Worm (Caenorhabditis elegans) whole organism, late embryonic: Measurements from ENCODE around the gene hlh-33.

Experiments
- C08G9.2 ChIP-seq: sonication (generic microtip); optimal IDR thresholded peaks from 2 replicates; lab custom pipeline; 2016; ENCODE audit warnings: mild to moderate bottlenecking, missing genetic modification characterization, moderate library complexity, missing compliant biosample characterization
- C38D4.7 ChIP-seq: fragments of 200-800 bp; sonication (Bioruptor generic); optimal IDR thresholded peaks from 2 replicates; lab custom pipeline; 2018; ENCODE audit warnings: mild to moderate bottlenecking, missing genetic modification characterization, moderate library complexity, missing compliant biosample characterization
- F13H6.1 ChIP-seq: sonication (generic microtip); optimal IDR thresholded peaks from 2 replicates; lab custom pipeline; 2016; ENCODE audit warnings: missing genetic modification characterization, missing compliant biosample characterization
- K02D7.2 ChIP-seq: sonication (generic microtip); optimal IDR thresholded peaks from 2 replicates; lab custom pipeline; 2017; ENCODE audit warnings: mild to moderate bottlenecking, missing genetic modification characterization, missing compliant biosample characterization
- T23F11.4 ChIP-seq: fragments of 200-800 bp; sonication (Bioruptor generic); optimal IDR thresholded peaks from 2 replicates; lab custom pipeline; 2018; ENCODE audit warnings: mild to moderate bottlenecking, missing genetic modification characterization, missing compliant biosample characterization
- ahr-1 ChIP-seq: sonication (generic microtip); optimal IDR thresholded peaks from 2 replicates; lab custom pipeline; 2016; ENCODE audit warnings: missing genetic modification characterization, missing compliant biosample characterization
- ceh-18 ChIP-seq: sonication (generic microtip); optimal IDR thresholded peaks from 2 replicates; lab custom pipeline; 2016; ENCODE audit warnings: missing genetic modification characterization, missing compliant biosample characterization
- ceh-19 ChIP-seq: fragments of 200-800 bp; sonication (Bioruptor generic); optimal IDR thresholded peaks from 2 replicates; lab custom pipeline; 2018; ENCODE audit warnings: mild to moderate bottlenecking, missing genetic modification characterization, missing compliant biosample characterization
- ceh-2 ChIP-seq: sonication (generic microtip); optimal IDR thresholded peaks from 2 replicates; lab custom pipeline; 2016; ENCODE audit warnings: missing genotype, missing genetic modification characterization, missing compliant biosample characterization
- ceh-22 ChIP-seq: sonication (generic microtip); optimal IDR thresholded peaks from 2 replicates; lab custom pipeline; 2017; ENCODE audit warnings: missing biosample characterization, missing genetic modification characterization
- ceh-24 ChIP-seq: sonication (generic microtip); optimal IDR thresholded peaks from 2 replicates; lab custom pipeline; 2016; ENCODE audit warnings: mild to moderate bottlenecking, missing genetic modification characterization, missing compliant biosample characterization
- ceh-30 ChIP-seq: fragments of 150-350 bp; optimal IDR thresholded peaks from 2 replicates; lab custom pipeline; 2014; ENCODE audit warnings: missing biosample characterization, missing genetic modification characterization
- ceh-31 ChIP-seq: sonication (generic microtip); optimal IDR thresholded peaks from 2 replicates; lab custom pipeline; 2016; ENCODE audit warnings: missing genetic modification characterization, missing compliant biosample characterization
- ceh-45 ChIP-seq: fragments of 200-800 bp; sonication (Bioruptor generic); IDR thresholded peaks from 2 replicates; pipeline ENCODE4 v1.3.6; 2022; ENCODE audit warnings: missing genetic modification reagents, missing genetic modification characterization, missing compliant biosample characterization
- ceh-6 ChIP-seq: fragments of 200-800 bp; sonication (Bioruptor generic); optimal IDR thresholded peaks from 2 replicates; lab custom pipeline; 2018; ENCODE audit warnings: mild to moderate bottlenecking, missing genetic modification characterization, missing compliant biosample characterization
- ceh-9 ChIP-seq: sonication (generic microtip); optimal IDR thresholded peaks from 2 replicates; lab custom pipeline; 2016; ENCODE audit warnings: mild to moderate bottlenecking, missing genetic modification characterization, inconsistent platforms, missing compliant biosample characterization
- dve-1 ChIP-seq: sonication (generic microtip); optimal IDR thresholded peaks from 2 replicates; lab custom pipeline; 2017; ENCODE audit warnings: antibody characterized with exemption, mild to moderate bottlenecking, missing genetic modification characterization, missing compliant biosample characterization
- elt-2 ChIP-seq: sonication (generic microtip); optimal IDR thresholded peaks from 2 replicates; lab custom pipeline; 2016; ENCODE audit warnings: missing genetic modification reagents, missing genetic modification characterization, missing compliant biosample characterization
- ets-4 ChIP-seq: sonication (generic microtip); optimal IDR thresholded peaks from 2 replicates; lab custom pipeline; 2016; ENCODE audit warnings: missing genetic modification characterization, missing compliant biosample characterization
- eyg-1 ChIP-seq: sonication (generic microtip); optimal IDR thresholded peaks from 2 replicates; lab custom pipeline; 2016; ENCODE audit warnings: missing genotype, missing genetic modification characterization, missing compliant biosample characterization
- fkh-6 ChIP-seq: sonication (generic microtip); optimal IDR thresholded peaks from 2 replicates; lab custom pipeline; 2016; ENCODE audit warnings: missing genetic modification characterization, missing compliant biosample characterization
- gmeb-2 ChIP-seq: sonication (generic microtip); optimal IDR thresholded peaks from 2 replicates; lab custom pipeline; 2016; ENCODE audit warnings: missing genetic modification characterization, inconsistent platforms, missing compliant biosample characterization
- hlh-13 ChIP-seq: fragments of 200-800 bp; sonication (Bioruptor generic); optimal IDR thresholded peaks from 2 replicates; lab custom pipeline; 2018; ENCODE audit warnings: mild to moderate bottlenecking, missing genetic modification characterization, missing compliant biosample characterization
- hlh-15 ChIP-seq: sonication (generic microtip); optimal IDR thresholded peaks from 2 replicates; lab custom pipeline; 2016; ENCODE audit warnings: missing genetic modification characterization, missing compliant biosample characterization
- hlh-6 ChIP-seq: sonication (generic microtip); optimal IDR thresholded peaks from 2 replicates; lab custom pipeline; 2016; ENCODE audit warnings: missing genotype, missing genetic modification characterization, missing compliant biosample characterization
- lim-6 ChIP-seq: sonication (generic microtip); optimal IDR thresholded peaks from 2 replicates; lab custom pipeline; 2016; ENCODE audit warnings: missing genetic modification characterization, missing compliant biosample characterization
- mec-3 ChIP-seq: sonication (generic microtip); optimal IDR thresholded peaks from 2 replicates; lab custom pipeline; 2016; ENCODE audit warnings: borderline replicate concordance, missing genetic modification characterization, missing compliant biosample characterization
- nfya-1 ChIP-seq: sonication (generic microtip); optimal IDR thresholded peaks from 2 replicates; lab custom pipeline; 2017; ENCODE audit warnings: missing genetic modification characterization, mild to moderate bottlenecking, missing compliant biosample characterization, antibody characterized with exemption, moderate library complexity
- nhr-11 ChIP-seq: fragments of 150-350 bp; optimal IDR thresholded peaks from 2 replicates; lab custom pipeline; 2014; ENCODE audit warnings: missing biosample characterization, missing genetic modification characterization
- nhr-232 ChIP-seq: sonication (generic microtip); optimal IDR thresholded peaks from 2 replicates; lab custom pipeline; 2016; ENCODE audit warnings: missing genetic modification characterization, missing compliant biosample characterization
- npax-4 ChIP-seq: sonication (generic microtip); optimal IDR thresholded peaks from 2 replicates; lab custom pipeline; 2016; ENCODE audit warnings: missing genetic modification characterization, missing compliant biosample characterization
- pax-1 ChIP-seq: fragments of 150-350 bp; optimal IDR thresholded peaks from 2 replicates; lab custom pipeline; 2014; ENCODE audit warnings: missing biosample characterization, missing genetic modification characterization
- pha-2 ChIP-seq: sonication (generic microtip); optimal IDR thresholded peaks from 2 replicates; lab custom pipeline; 2017; ENCODE audit warnings: mild to moderate bottlenecking, missing genetic modification characterization, missing compliant biosample characterization
- pqm-1 ChIP-seq: sonication (generic microtip); optimal IDR thresholded peaks from 2 replicates; lab custom pipeline; 2016; ENCODE audit warnings: missing genetic modification characterization, missing compliant biosample characterization
- pros-1 ChIP-seq: fragments of 150-350 bp; optimal IDR thresholded peaks from 2 replicates; lab custom pipeline; 2014; ENCODE audit warnings: missing biosample characterization, missing genetic modification reagents, missing genetic modification characterization
- ref-2 ChIP-seq: sonication (generic microtip); optimal IDR thresholded peaks from 2 replicates; lab custom pipeline; 2016; ENCODE audit warnings: missing genetic modification characterization, missing compliant biosample characterization
- rnt-1 ChIP-seq: sonication (generic microtip); optimal IDR thresholded peaks from 2 replicates; lab custom pipeline; 2016; ENCODE audit warnings: missing genetic modification characterization, missing compliant biosample characterization
- sdc-2 ChIP-seq: sonication (generic microtip); optimal IDR thresholded peaks from 2 replicates; lab custom pipeline; 2016; ENCODE audit warnings: missing genotype, missing genetic modification characterization, missing compliant biosample characterization
- sox-4 ChIP-seq: sonication (generic microtip); optimal IDR thresholded peaks from 2 replicates; lab custom pipeline; 2017; ENCODE audit warnings: mild to moderate bottlenecking, missing genetic modification characterization, inconsistent platforms, missing compliant biosample characterization
- syd-9 ChIP-seq: sonication (generic microtip); optimal IDR thresholded peaks from 2 replicates; lab custom pipeline; 2016; ENCODE audit warnings: mild to moderate bottlenecking, missing genetic modification characterization, moderate library complexity, missing compliant biosample characterization
- tbx-2 ChIP-seq: sonication (generic microtip); optimal IDR thresholded peaks from 2 replicates; lab custom pipeline; 2016; ENCODE audit warnings: missing genetic modification characterization, missing compliant biosample characterization
- tbx-7 ChIP-seq: sonication (generic microtip); optimal IDR thresholded peaks from 2 replicates; lab custom pipeline; 2016; ENCODE audit warnings: missing genotype, missing genetic modification characterization, missing compliant biosample characterization
- unc-3 ChIP-seq, 2 experiments: fragments of 200-800 bp in 1 of 2; sonication (Bioruptor generic) in 1 of 2; sonication (generic microtip) in 1 of 2; conservative IDR thresholded peaks in 1 of 2; optimal IDR thresholded peaks in 1 of 2; 2 replicates each; pipeline versions ENCODE4 v1.3.6 to Lab custom; 2016 to 2022; ENCODE audit warnings: missing compliant biosample characterization in 2 of 2, missing genetic modification characterization in 2 of 2, missing genetic modification reagents in 1 of 2
- unc-42 ChIP-seq: sonication (generic microtip); optimal IDR thresholded peaks from 2 replicates; lab custom pipeline; 2016; ENCODE audit warnings: missing genotype, missing genetic modification characterization, missing compliant biosample characterization
- unc-55 ChIP-seq: sonication (generic microtip); optimal IDR thresholded peaks from 2 replicates; lab custom pipeline; 2017; ENCODE audit warnings: missing biosample characterization, missing genetic modification reagents, missing genetic modification characterization
- unc-86 ChIP-seq: sonication (generic microtip); optimal IDR thresholded peaks from 2 replicates; lab custom pipeline; 2016; ENCODE audit warnings: missing genetic modification characterization, missing compliant biosample characterization
- zip-5 ChIP-seq: sonication (generic microtip); optimal IDR thresholded peaks from 2 replicates; lab custom pipeline; 2016; ENCODE audit warnings: missing genetic modification characterization, missing compliant biosample characterization
- ztf-16 ChIP-seq: sonication (generic microtip); optimal IDR thresholded peaks from 2 replicates; lab custom pipeline; 2017; ENCODE audit warnings: missing genetic modification characterization, missing compliant biosample characterization

The hlh-33 gene

DNA sequence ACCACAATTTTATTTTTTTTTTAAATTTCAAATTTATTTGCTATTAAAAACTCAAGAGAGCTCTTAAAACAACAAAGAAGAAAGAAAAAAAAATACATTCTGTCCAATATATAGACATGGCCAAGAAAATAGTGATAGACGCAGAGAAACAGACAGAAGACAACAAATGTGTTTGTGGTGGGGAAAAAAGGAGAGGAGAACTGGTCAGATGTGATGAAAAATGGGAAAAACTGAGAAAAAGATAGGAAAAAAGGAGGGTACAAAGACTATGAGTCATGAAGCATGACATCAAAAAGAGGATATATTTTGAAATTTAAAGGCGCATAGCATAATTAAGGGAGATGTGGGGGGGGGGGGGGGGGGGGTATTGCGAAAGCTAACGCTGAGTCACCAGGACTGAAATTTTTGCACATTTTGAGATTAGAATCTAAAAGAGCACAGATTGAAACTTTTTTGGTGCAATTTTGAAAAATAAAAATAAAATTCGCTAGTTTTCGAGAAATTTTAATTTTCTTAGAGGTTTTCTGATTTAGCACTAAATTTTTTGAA lies 36.1 kb upstream of the hlh-33 start:
- TF ChIP-seq pha-2 (tag; lab: Kevin White, UChicago), result no peak
- no peak for TF ChIP-seq ceh-45 (GFP tag; lab: Robert Waterston, UW)
- TF ChIP-seq unc-3 (GFP tag; conservative IDR thresholded peaks at IDR 0.05; lab: Robert Waterston, UW), result no peak
- no peak for TF ChIP-seq unc-3 (tag; optimal IDR thresholded peaks at IDR 0.05; lab: Kevin White, UChicago)
- no peak for TF ChIP-seq npax-4
- no peak for TF ChIP-seq ceh-31 (tag; lab: Kevin White, UChicago)
- TF ChIP-seq rnt-1 (tag; lab: Kevin White, UChicago), result no peak

DNA sequence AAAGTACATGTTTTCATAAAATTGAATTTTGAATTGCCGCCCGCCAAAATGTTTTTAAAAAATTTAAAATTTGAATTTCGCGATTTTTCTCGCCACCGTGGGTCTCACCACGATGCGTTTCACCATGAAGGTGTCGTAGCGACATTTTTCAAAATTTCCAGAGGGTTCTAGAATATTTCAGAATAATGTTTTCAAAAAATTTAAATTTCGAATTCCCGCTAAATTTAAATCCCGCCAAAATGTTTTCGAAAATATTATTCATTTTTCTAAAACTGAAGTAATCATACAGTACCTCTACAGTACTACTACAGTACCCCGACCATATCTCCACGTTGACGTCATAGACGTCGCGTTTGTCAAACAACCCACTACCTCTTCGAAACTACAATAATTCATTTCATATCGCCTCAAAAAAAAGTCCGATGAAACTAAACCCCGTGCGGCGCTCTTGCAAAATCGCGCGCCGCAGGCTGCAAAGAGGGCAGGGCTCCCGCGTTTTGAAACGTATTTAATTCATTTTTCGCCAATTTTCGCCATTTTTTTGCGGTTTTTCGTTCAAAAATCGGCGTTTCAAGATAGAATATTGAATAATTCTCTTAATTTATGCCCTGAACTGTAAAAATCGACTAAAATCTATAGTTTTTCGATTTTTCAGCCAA lies 30.8 kb upstream of the hlh-33 start, which contains the start of the genes pvf-1 and Y39A3CL.7:
pvf-1 (minus strand) TSS at position 51 of the 659 bp plus-strand sequence.
Y39A3CL.7 (plus strand) TSS at position 656 of the 659 bp plus-strand sequence.
- TF ChIP-seq zip-5 (tag; lab: Kevin White, UChicago) (peak; percentile 41), nhr-11 (tag; lab: Kevin White, UChicago) (no peak), elt-2 (peak; percentile 70), mec-3 (tag; lab: Kevin White, UChicago) (no peak), pqm-1 (tag; lab: Kevin White, UChicago) (no peak), ceh-18 (tag; lab: Kevin White, UChicago) (peak; percentile 11), ceh-45 (GFP tag; lab: Robert Waterston, UW) (no peak), K02D7.2 (tag; lab: Kevin White, UChicago) (peak; percentile 57), nhr-232 (tag; lab: Kevin White, UChicago) (peak; percentile 56), fkh-6 (tag; lab: Kevin White, UChicago) (peak; percentile 52), tbx-2 (tag; lab: Kevin White, UChicago) (peak; percentile 62), C38D4.7 (GFP tag; lab: Kevin White, UChicago) (peak; percentile 69), C08G9.2 (peak; percentile 29), ets-4 (no peak), hlh-15 (no peak), ceh-30 (tag; lab: Kevin White, UChicago) (no peak), ceh-22 (tag; lab: Kevin White, UChicago) (no peak), ceh-31 (tag; lab: Kevin White, UChicago) (peak; percentile 55), T23F11.4 (GFP tag; lab: Kevin White, UChicago) (no peak), eyg-1 (tag; lab: Kevin White, UChicago) (no peak), nfya-1 (tag; lab: Kevin White, UChicago) (peak; percentile 49), ztf-16 (tag; lab: Kevin White, UChicago) (no peak), npax-4 (no peak), ceh-9 (tag; lab: Kevin White, UChicago) (no peak), hlh-13 (GFP tag; lab: Kevin White, UChicago) (peak; percentile 53), unc-55 (GFP tag; lab: Kevin White, UChicago) (no peak), tbx-7 (tag; lab: Kevin White, UChicago) (no peak), unc-3 (GFP tag; conservative IDR thresholded peaks at IDR 0.05; lab: Robert Waterston, UW) (peak; percentile 43; the same call in 1 of the 2 replicates), unc-3 (tag; optimal IDR thresholded peaks at IDR 0.05; lab: Kevin White, UChicago) (peak; percentile 25), hlh-6 (tag; lab: Kevin White, UChicago) (peak; percentile 47), dve-1 (tag; lab: Kevin White, UChicago) (no peak), lim-6 (no peak), sox-4 (peak; percentile 51), unc-86 (tag; lab: Kevin White, UChicago) (peak; percentile 55), pros-1 (tag; lab: Kevin White, UChicago) (no peak), ahr-1 (peak; percentile 16), F13H6.1 (tag; lab: Kevin White, UChicago) (no peak), gmeb-2 (tag; lab: Kevin White, UChicago) (peak; percentile 42), ceh-2 (tag; lab: Kevin White, UChicago) (peak; percentile 27), ceh-6 (GFP tag; lab: Kevin White, UChicago) (peak; percentile 41), ceh-24 (no peak), sdc-2 (tag; lab: Kevin White, UChicago) (peak; percentile 20), ref-2 (tag; lab: Kevin White, UChicago) (peak; percentile 28), pax-1 (tag; lab: Kevin White, UChicago) (no peak), syd-9 (tag; lab: Kevin White, UChicago) (no peak), unc-42 (tag; lab: Kevin White, UChicago) (peak; percentile 6), ceh-19 (peak; percentile 61), rnt-1 (tag; lab: Kevin White, UChicago) (peak; percentile 22)
